Worm (Caenorhabditis elegans): ENCODE results near the gene F53C3.7.

DNA sequence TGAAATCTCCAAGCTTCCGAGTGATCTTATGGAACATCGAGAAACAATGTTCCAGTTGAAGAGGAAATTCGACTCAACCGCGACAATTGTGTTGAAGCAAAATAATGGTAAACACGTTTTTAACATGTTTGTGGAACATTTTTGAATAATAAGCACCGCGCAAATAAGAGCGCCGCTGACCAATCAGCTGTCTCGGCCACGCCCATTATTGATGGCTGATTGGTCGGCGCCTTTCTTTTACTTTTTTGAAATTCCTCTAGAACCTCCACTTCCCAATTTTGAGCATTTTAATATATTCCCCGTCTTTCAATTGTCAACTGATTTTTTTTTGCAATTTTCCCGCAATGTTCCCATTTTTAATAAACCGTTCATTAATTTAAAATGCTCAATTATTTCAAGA lies 13.3 kb downstream of the F53C3.7 start:
- TF ChIP-seq flt-1 (GFP tag; IDR thresholded peaks at IDR 0.05) (no peak), cog-1 (tag; optimal IDR thresholded peaks at IDR 0.05) (no peak), tab-1 (GFP tag; IDR thresholded peaks at IDR 0.05) (no peak), ztf-29 (GFP tag; IDR thresholded peaks at IDR 0.05) (no peak), ref-1 (GFP tag; conservative IDR thresholded peaks at IDR 0.05) (no peak), med-1 (GFP tag; optimal IDR thresholded peaks at IDR 0.05; ENCODE audit: insufficient read depth) (no peak)
